Worm (Caenorhabditis elegans): Measurements from ENCODE around the gene F58F12.4.

F58F12.4 gene

ce11 chrII:6339948-6340347, 46.6 kb upstream of the F58F12.4 start, which contains the start of gene C32D5.7 (continued):
- no peak for TF ChIP-seq jun-1 (tag; optimal IDR thresholded peaks at IDR 0.05)
- TF ChIP-seq ceh-28 (tag; optimal IDR thresholded peaks at IDR 0.05) = no peak

- no peak for TF ChIP-seq F26F4.8 (GFP tag; conservative IDR thresholded peaks at IDR 0.05)
- peak; percentile 63 for TF ChIP-seq hlh-30 (tag; optimal IDR thresholded peaks at IDR 0.05; ENCODE audit: insufficient read depth)
- peak; percentile 96 for TF ChIP-seq aha-1 (tag)
- peak; percentile 19 for TF ChIP-seq hlh-11 (tag; optimal IDR thresholded peaks at IDR 0.05)
Observed at ce11 chrII:6341076-6341475, 45.5 kb upstream of the F58F12.4 start.

ce11 chrII:6342455-6342854, 44.1 kb upstream of the F58F12.4 start:
- TF ChIP-seq fkh-10 (GFP tag; optimal IDR thresholded peaks at IDR 0.05) = no peak
- TF ChIP-seq unc-62 (GFP tag; optimal IDR thresholded peaks at IDR 0.05 in 1 of 2) = peak in 1 of 2 experiments; percentile 23
- no peak for TF ChIP-seq unc-62 (tag; optimal IDR thresholded peaks at IDR 0.05)
- peak; percentile 75 for TF ChIP-seq aha-1 (tag)

- no peak for TF ChIP-seq ceh-32 (tag; optimal IDR thresholded peaks at IDR 0.05; ENCODE audit: poor library complexity)
- TF ChIP-seq T20F7.1 (GFP tag; optimal IDR thresholded peaks at IDR 0.05) = no peak
- peak; percentile 5 for TF ChIP-seq hlh-11 (tag; optimal IDR thresholded peaks at IDR 0.05)
- TF ChIP-seq T26A8.4 (GFP tag; IDR thresholded peaks at IDR 0.05) = no peak
- no peak for TF ChIP-seq lin-13 (GFP tag; optimal IDR thresholded peaks at IDR 0.05)
- no peak for TF ChIP-seq daf-12 (tag; optimal IDR thresholded peaks at IDR 0.05)
- no peak for TF ChIP-seq dmd-6 (GFP tag; IDR thresholded peaks at IDR 0.05)
- no peak for TF ChIP-seq hlh-30 (tag; optimal IDR thresholded peaks at IDR 0.05; ENCODE audit: insufficient read depth)
- TF ChIP-seq nhr-28 (tag; optimal IDR thresholded peaks at IDR 0.05) = peak; percentile 32
- no peak for TF ChIP-seq nhr-42 (GFP tag; IDR thresholded peaks at IDR 0.05)
- TF ChIP-seq Y75B8A.6 (GFP tag; IDR thresholded peaks at IDR 0.05) = no peak
- TF ChIP-seq unc-62 (GFP tag; optimal IDR thresholded peaks at IDR 0.05 in 1 of 2) = peak in 1 of 2 experiments; percentile 77
- TF ChIP-seq unc-62 (tag; optimal IDR thresholded peaks at IDR 0.05) = no peak
- no peak for TF ChIP-seq lin-39 (tag; optimal IDR thresholded peaks at IDR 0.05)
- no peak for TF ChIP-seq mxl-2 (GFP tag; conservative IDR thresholded peaks at IDR 0.05)
- TF ChIP-seq nhr-11 (tag; optimal IDR thresholded peaks at IDR 0.05) = peak; percentile 18
- TF ChIP-seq hmg-1.1 (GFP tag; IDR thresholded peaks at IDR 0.05) = no peak
- TF ChIP-seq set-16 (GFP tag; IDR thresholded peaks at IDR 0.05) = no peak
- TF ChIP-seq nhr-111 (GFP tag; optimal IDR thresholded peaks at IDR 0.05) = no peak
- no peak for TF ChIP-seq ces-1 (GFP tag; optimal IDR thresholded peaks at IDR 0.05)
- no peak for TF ChIP-seq pha-4 (GFP tag; IDR thresholded peaks at IDR 0.05)
- TF ChIP-seq pha-4 (tag; optimal IDR thresholded peaks at IDR 0.05) = no peak
- no peak for TF ChIP-seq attf-4 (tag; optimal IDR thresholded peaks at IDR 0.05)
- peak; percentile 96 for TF ChIP-seq aha-1 (tag)
- no peak for TF ChIP-seq ZK546.5 (tag; optimal IDR thresholded peaks at IDR 0.05)
- peak in 1 of 2 experiments; percentile 35 for TF ChIP-seq lsy-2 (tag; optimal IDR thresholded peaks at IDR 0.05)
Observed at ce11 chrII:6343893-6344292, 42.7 kb upstream of the F58F12.4 start, which contains the start of gene txt-18. txt-18 (plus strand) TSS chrII:6344072.

- TF ChIP-seq lir-3 (tag; optimal IDR thresholded peaks at IDR 0.05) (no peak), daf-16 (GFP tag; optimal IDR thresholded peaks at IDR 0.05) (no peak), daf-16 (tag; optimal IDR thresholded peaks at IDR 0.05) (peak; percentile 98)
Observed at ce11 chrII:6344513-6344912, 42.1 kb upstream of the F58F12.4 start.
